Worm (Caenorhabditis elegans): ENCODE results near the gene lam-2.

The lam-2 gene

DNA sequence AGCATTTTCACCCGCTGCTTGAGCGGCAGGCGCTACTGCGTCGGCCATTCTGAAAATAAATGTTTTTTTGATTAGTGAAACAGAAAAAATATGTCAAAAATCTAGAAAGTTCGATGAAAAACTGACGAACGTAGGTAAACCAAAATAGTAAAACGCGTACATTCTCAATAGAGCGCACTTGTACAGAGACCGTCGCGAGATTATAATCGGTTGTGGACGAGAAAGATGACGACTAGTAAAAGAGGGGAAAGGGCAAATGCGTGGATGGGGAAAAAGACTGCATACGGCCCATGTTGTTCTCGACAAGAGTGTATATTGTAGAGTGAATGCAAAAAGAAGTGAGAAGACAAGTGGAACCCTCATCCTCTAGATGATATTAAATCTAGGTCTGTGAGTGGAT is 50.7 kb downstream of the lam-2 start, which contains the start of gene C36B7.6 (continued):
- TF ChIP-seq lin-11 (tag; optimal IDR thresholded peaks at IDR 0.05): no peak
- no peak for TF ChIP-seq ZK546.5 (tag; optimal IDR thresholded peaks at IDR 0.05)
- TF ChIP-seq lsy-2 (tag; optimal IDR thresholded peaks at IDR 0.05): no peak
- no peak for TF ChIP-seq lin-13 (GFP tag; optimal IDR thresholded peaks at IDR 0.05)
- TF ChIP-seq unc-39 (tag; optimal IDR thresholded peaks at IDR 0.05): no peak
- no peak for TF ChIP-seq unc-62 (GFP tag; optimal IDR thresholded peaks at IDR 0.05)
- TF ChIP-seq zag-1 (tag; optimal IDR thresholded peaks at IDR 0.05): no peak
- TF ChIP-seq nhr-12 (tag; optimal IDR thresholded peaks at IDR 0.05): no peak
- no peak for TF ChIP-seq mbf-1 (tag; optimal IDR thresholded peaks at IDR 0.05)
- no peak for TF ChIP-seq nhr-25 (tag; optimal IDR thresholded peaks at IDR 0.05)
- no peak for TF ChIP-seq ztf-4 (tag; optimal IDR thresholded peaks at IDR 0.05)
- no peak for TF ChIP-seq skn-1 (tag; optimal IDR thresholded peaks at IDR 0.05)
- no peak for TF ChIP-seq aly-2 (tag; optimal IDR thresholded peaks at IDR 0.05)
- no peak for TF ChIP-seq snpc-4 (tag; optimal IDR thresholded peaks at IDR 0.05)
- no peak for TF ChIP-seq blmp-1 (tag; optimal IDR thresholded peaks at IDR 0.05; ENCODE audit: insufficient read depth)
- TF ChIP-seq mab-5 (tag; optimal IDR thresholded peaks at IDR 0.05): no peak
- no peak for TF ChIP-seq peb-1 (tag; optimal IDR thresholded peaks at IDR 0.05)
- no peak for TF ChIP-seq nhr-6 (tag; optimal IDR thresholded peaks at IDR 0.05)
- no peak for TF ChIP-seq lin-39 (tag; optimal IDR thresholded peaks at IDR 0.05)
- TF ChIP-seq ceh-82 (tag; optimal IDR thresholded peaks at IDR 0.05): no peak
- no peak for TF ChIP-seq R02D3.7 (tag; optimal IDR thresholded peaks at IDR 0.05)

ce11 chrX:7099049-7099448 is 52.0 kb downstream of the lam-2 start:
- TF ChIP-seq lsy-2 (tag; optimal IDR thresholded peaks at IDR 0.05) (no peak), peb-1 (tag; optimal IDR thresholded peaks at IDR 0.05) (no peak), elt-1 (tag; optimal IDR thresholded peaks at IDR 0.05) (no peak), elt-3 (tag; optimal IDR thresholded peaks at IDR 0.05) (no peak), nhr-77 (tag; optimal IDR thresholded peaks at IDR 0.05) (no peak), F13H6.1 (tag; optimal IDR thresholded peaks at IDR 0.05) (no peak), mbf-1 (tag; optimal IDR thresholded peaks at IDR 0.05) (no peak), aly-2 (tag; optimal IDR thresholded peaks at IDR 0.05) (no peak), ceh-82 (tag; optimal IDR thresholded peaks at IDR 0.05) (no peak), nhr-23 (tag; optimal IDR thresholded peaks at IDR 0.05) (no peak), ama-1 (optimal IDR thresholded peaks at IDR 0.05) (no peak), dmd-4 (tag; optimal IDR thresholded peaks at IDR 0.05) (no peak), ztf-1 (GFP tag; conservative IDR thresholded peaks at IDR 0.05) (no peak), ztf-4 (tag; optimal IDR thresholded peaks at IDR 0.05) (no peak)

ce11 chrX:7096349-7096748 is 54.7 kb downstream of the lam-2 start, which contains the start of gene C36B7.5:
TSS of gene C36B7.5 (minus strand) at chrX:7096449.
- TF ChIP-seq nhr-12 (tag; optimal IDR thresholded peaks at IDR 0.05) (no peak), dmd-4 (tag; optimal IDR thresholded peaks at IDR 0.05) (no peak), sem-4 (tag; optimal IDR thresholded peaks at IDR 0.05) (no peak), nhr-6 (tag; optimal IDR thresholded peaks at IDR 0.05) (no peak), unc-62 (GFP tag; optimal IDR thresholded peaks at IDR 0.05) (no peak), mab-5 (tag; optimal IDR thresholded peaks at IDR 0.05) (no peak), snpc-4 (tag; optimal IDR thresholded peaks at IDR 0.05) (no peak), unc-39 (tag; optimal IDR thresholded peaks at IDR 0.05) (no peak), nhr-77 (tag; optimal IDR thresholded peaks at IDR 0.05) (no peak), nhr-129 (tag; optimal IDR thresholded peaks at IDR 0.05) (no peak), skn-1 (tag; optimal IDR thresholded peaks at IDR 0.05) (no peak), ama-1 (optimal IDR thresholded peaks at IDR 0.05) (no peak), peb-1 (tag; optimal IDR thresholded peaks at IDR 0.05) (no peak)

All from whole organism, L2 larva.